Worm (Caenorhabditis elegans) whole organism, young adult: Measurements from ENCODE around the gene R02F2.7.

Source experiments
- F52B5.7 ChIP-seq: sonication (generic microtip); optimal IDR thresholded peaks from 2 replicates; lab custom pipeline; 2016; ENCODE audit warnings: mild to moderate bottlenecking, missing genetic modification characterization, missing compliant biosample characterization
- Y53F4B.3 ChIP-seq: fragments of 200-800 bp; sonication (Bioruptor generic); IDR thresholded peaks from 2 replicates; pipeline ENCODE4 v1.3.6; 2022; ENCODE audit warnings: missing genetic modification reagents, missing genetic modification characterization, missing compliant biosample characterization
- ceh-79 ChIP-seq: sonication (generic microtip); optimal IDR thresholded peaks from 2 replicates; lab custom pipeline; 2017; ENCODE audit warnings: mild to moderate bottlenecking, missing genetic modification characterization, missing compliant biosample characterization
- lin-54 ChIP-seq: fragments of 200-800 bp; sonication (Bioruptor generic); optimal IDR thresholded peaks from 2 replicates; lab custom pipeline; 2018; ENCODE audit warnings: mild to moderate bottlenecking, missing genetic modification characterization, missing compliant biosample characterization
- sea-2 ChIP-seq: fragments of 200-800 bp; sonication (Bioruptor generic); IDR thresholded peaks from 2 replicates; pipeline ENCODE4 v1.3.6; 2022; ENCODE audit warnings: missing genetic modification characterization, missing compliant biosample characterization

- TF ChIP-seq lin-54 (no peak), sea-2 (no peak), ceh-79 (tag; lab: Kevin White, UChicago) (no peak), Y53F4B.3 (GFP tag; lab: Robert Waterston, UW) (no peak), F52B5.7 (tag; lab: Kevin White, UChicago) (no peak)
Measured at ce11 chrIII:5464850-5465249, 18.7 kb downstream of the R02F2.7 start.
